Worm (Caenorhabditis elegans) whole organism, dauer: Measurements from ENCODE around the gene C17F4.8.
"Not testable (repeated sequence)": the region's sequence is repeated elsewhere in the genome, so short reads cannot be mapped to it uniquely, and the experiment has no call there.

ENCODE experiments used
- unc-62 ChIP-seq: sonication (generic microtip); optimal IDR thresholded peaks from 2 replicates; lab custom pipeline; 2017; ENCODE audit warnings: missing biosample characterization, missing genetic modification reagents, missing genetic modification characterization

The C17F4.8 gene

DNA sequence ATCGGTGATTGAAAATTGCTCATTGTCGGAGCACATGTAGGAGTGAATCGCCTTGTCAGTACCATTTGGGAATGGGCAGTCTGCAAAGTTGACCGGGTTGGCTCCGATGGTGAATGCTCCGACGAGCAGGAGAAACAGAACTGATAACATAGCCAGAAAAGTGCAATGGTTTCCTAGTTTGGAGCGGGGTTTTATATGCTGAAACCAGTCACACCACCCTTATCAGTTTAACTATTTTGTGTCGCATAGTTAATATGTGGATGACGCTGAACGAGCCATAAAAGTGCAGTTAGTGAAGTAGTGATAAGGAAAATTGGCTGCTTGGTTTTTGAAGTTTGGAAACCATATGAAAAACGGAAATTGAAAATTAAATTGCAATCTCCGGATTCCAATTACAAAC lies 11.2 kb upstream of the C17F4.8 start, which contains the start of gene C17F4.7:
TSS of gene C17F4.7 (minus strand) at position 180 of the 400 bp plus-strand sequence.
- no peak for TF ChIP-seq unc-62 (GFP tag; lab: Kevin White, UChicago)

DNA sequence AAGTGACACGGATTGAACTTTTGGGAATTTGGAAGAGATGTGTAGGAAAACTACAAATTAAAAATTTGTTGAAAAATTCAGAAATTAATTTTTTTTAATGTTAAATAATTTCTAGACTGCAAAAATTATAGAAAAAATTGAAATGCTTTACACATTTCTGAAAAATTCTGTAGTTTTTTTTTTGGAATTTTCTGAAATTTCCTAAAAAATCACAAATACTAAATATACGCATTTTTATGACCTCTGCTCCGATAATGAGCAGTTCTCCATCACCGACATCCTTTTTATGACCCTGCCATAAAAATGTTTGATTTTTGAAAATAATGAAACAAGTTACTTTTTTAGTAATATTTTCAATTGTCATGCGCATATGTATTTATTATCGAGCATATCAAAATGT lies 10.1 kb upstream of the C17F4.8 start:
- no peak for TF ChIP-seq unc-62 (GFP tag; lab: Kevin White, UChicago)

DNA sequence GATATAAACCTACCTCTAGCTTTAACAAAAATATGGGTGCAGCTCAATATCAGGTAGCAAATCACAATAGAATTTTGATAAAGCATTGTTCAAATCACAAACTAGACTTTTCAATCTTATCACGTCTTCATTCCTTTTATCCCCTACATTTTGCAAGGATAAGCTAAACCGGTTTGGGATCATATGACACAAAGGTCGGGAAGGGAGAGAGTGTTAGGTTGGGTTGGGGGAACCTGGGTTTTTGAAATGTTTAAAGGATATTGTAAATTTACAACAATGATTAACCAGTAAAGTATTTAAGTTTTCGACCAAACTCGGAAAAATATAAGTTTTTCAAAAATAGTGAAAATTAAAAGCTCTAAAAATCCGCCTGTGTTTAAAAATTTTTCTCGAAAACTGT lies 9.4 kb upstream of the C17F4.8 start, which contains the start of gene C17F4.12:
TSS of gene C17F4.12 (minus strand) at position 101 of the 400 bp plus-strand sequence.
- TF ChIP-seq unc-62 (GFP tag; lab: Kevin White, UChicago) = no peak

DNA sequence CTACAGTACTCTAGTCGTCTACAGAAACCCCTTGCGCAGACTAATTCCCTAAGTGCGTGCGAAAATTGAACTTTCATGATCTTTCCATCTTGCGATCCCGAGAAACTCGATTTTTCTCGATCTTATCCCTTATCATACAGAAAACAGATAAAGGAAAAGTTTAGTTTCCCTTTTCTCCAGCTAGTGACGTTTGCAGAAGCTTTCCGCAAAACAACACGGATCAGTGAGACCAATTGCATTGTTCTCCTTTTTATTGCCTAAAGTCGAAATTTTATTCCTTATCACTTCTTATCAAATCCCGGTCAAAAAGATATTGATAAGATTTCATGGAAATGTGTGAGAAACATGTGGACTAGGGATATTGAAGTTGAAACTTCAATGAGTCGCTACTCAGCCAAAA lies 7.2 kb upstream of the C17F4.8 start:
- TF ChIP-seq unc-62 (GFP tag; lab: Kevin White, UChicago) = no peak

DNA sequence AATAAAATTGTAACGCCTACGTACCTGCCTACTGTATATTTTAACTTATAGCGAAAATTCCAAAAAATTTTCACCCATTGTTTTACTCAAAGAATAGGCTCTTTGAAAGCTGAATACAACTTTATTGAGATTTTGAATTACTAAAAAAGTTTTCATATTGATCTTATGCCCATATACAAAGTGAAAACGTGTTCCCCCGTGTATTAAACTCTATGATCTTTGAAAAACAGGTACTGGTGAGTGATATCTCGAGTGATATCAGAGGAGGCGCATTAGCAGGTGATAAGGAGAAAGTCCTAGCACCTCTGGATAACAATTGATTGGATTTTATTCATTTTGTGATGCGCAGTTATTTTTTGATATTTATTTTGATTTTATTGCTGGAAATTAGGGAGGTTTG lies 5.6 kb upstream of the C17F4.8 start, which contains the start of gene C17F4.3:
TSS of gene C17F4.3 (plus strand) at position 301 of the 400 bp plus-strand sequence.
- TF ChIP-seq unc-62 (GFP tag; lab: Kevin White, UChicago) = no peak

DNA sequence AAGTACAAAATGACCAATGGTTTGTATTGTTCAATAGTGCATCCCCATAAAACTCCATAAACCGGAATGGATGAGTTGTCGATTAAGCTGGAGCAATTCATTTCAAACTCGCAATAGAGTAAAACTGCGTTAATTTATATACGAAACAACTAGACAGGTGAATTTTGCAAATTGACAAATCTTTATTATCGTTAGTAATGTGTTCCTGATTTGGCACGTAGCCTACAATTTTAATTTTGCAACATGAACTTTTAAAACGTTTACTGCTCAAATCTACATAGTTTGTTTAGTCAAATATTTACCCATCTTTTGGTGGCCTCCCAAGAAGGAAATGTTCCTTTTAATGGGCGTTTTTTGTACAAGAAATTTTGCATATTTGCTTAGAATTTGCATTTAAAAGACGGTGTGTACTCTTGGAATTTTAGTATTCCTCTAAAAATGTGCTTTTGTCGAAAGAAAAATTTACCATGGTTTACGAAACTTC lies 2.5 kb upstream of the C17F4.8 start, which contains the start of the genes srz-67 and C17F4.11:
TSS of gene srz-67 (minus strand) at position 101 of the 484 bp plus-strand sequence.
TSS of gene C17F4.11 (plus strand) at position 434 of the 484 bp plus-strand sequence.
- no peak for TF ChIP-seq unc-62 (GFP tag; lab: Kevin White, UChicago)

DNA sequence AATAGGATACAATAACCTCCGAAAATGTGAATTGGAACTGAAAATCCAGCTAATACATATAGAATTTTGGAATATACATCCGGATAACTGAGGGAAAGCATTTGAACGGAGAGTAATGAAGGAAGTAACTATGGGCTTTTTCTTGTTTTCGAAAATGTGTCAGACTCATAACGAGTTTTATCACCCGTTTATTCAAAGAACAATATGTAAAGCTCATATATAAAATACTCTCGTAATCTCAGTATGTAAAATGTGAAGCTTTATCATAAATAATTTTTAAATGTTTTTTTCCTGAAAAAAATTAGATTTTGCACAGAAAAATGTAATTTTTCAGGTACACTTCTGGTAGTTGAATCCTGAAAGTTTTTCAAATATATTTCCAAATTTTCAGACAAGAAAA lies 4.2 kb downstream of the C17F4.8 start, which contains the start of gene srh-297:
TSS of gene srh-297 (minus strand) at position 101 of the 400 bp plus-strand sequence.
- no peak for TF ChIP-seq unc-62 (GFP tag; lab: Kevin White, UChicago)

DNA sequence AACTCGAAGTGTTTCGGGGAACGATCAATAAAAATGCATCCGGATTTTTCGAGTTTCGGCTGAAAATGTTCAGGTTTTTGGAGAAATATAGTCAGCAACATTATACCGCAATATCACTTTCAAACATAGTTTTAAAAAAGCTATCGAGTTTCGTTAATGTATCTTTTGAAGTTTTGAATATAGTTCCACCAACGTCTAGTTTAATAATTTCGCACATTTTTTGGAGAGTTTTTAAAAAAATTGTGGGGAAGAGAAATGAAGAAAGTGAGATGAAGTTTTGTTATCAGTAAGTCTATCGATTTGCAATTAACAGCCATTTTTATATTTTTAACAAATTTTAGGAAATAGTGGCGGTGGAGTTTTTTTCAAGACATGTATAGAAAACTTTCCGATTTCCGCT lies 8.8 kb downstream of the C17F4.8 start, which contains the start of gene ZC239.17:
TSS of gene ZC239.17 (minus strand) at position 101 of the 400 bp plus-strand sequence.
- TF ChIP-seq unc-62 (GFP tag; lab: Kevin White, UChicago) = no peak

DNA sequence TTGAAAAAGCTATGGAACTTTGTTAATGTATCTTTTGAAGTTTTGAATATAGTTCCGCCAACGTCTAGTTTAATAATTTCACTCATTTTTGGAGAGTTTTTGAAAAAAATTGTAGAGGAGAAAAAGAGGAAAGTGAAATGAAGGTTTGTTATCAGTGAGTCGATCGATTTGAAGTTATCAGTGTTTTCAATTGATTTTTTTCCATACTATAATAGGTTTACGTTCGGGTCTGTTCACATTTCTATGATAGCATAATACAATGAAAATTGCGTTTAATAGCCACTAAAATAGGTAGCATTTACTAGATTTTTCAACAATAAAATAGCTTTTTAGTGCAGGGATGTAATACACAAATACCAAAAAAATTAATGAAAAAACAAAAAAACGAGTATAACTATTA lies 9.4 kb downstream of the C17F4.8 start, which contains the start of gene ZC239.16:
TSS of gene ZC239.16 (minus strand) at position 120 of the 400 bp plus-strand sequence.
- TF ChIP-seq unc-62 (GFP tag; lab: Kevin White, UChicago) = no peak

DNA sequence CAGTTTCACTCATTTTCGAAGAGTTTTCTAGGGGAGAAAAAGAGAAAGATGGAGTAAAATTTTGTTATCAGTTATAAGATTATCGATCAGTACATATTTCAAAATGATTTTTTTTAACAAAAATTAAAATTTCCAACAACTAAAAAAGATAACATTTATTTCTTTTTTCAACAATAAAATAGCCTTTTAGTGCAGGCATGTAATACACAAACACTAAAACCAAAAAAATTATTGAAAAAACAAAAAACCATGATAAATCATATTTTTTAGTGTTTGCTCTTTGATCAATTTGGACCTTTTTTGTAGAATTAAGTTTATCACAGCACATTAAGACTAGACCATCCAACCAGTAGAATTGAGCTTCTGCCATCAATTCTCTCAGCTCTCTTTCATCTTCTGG lies 10.0 kb downstream of the C17F4.8 start, which contains the start of gene ZC239.15:
TSS of gene ZC239.15 (minus strand) at position 101 of the 400 bp plus-strand sequence.
- no peak for TF ChIP-seq unc-62 (GFP tag; lab: Kevin White, UChicago)

DNA sequence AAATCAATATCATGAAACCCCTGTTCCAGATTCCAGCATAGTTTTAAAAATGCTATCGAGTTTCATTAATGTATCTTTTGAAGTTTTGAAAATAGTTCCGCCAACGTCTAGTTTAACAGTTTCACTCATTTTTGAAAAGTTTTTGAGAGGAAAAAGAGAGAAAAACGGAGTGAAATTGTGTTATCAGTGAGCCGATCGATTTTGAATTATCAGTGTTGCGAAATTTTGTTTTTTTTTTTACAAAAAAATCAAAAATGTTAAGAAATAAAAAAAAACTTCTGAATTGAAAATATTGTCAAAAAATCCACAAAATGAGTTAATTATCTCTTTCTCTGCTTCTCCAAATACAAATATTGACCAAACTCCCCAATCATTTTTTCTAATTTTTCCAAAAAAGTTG lies 11.9 kb downstream of the C17F4.8 start, which contains the start of gene ZC239.13:
TSS of gene ZC239.13 (minus strand) at position 154 of the 400 bp plus-strand sequence.
- TF ChIP-seq unc-62 (GFP tag; lab: Kevin White, UChicago) = no peak

DNA sequence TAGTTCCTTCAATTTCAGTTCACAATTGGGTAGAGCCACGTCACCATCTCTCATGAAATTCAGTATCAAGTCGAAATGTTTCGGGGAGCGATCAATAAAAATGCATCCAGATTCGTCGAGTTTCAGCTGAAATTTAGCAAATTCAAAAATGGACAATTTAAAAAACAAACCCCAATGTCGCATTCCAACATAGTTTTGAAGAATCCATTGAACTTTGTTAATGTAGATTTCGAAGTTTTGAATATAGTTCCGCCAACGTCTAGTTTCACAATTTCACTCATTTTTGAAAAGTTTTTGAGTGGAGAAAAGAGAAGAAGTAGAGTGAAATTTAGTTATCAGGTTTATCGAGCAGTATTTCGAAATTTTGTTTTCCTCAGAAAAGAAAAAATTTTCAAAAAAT lies 12.9 kb downstream of the C17F4.8 start, which contains the start of gene ZC239.14:
TSS of gene ZC239.14 (minus strand) at position 305 of the 400 bp plus-strand sequence.
- TF ChIP-seq unc-62 (GFP tag; lab: Kevin White, UChicago) = no peak

DNA sequence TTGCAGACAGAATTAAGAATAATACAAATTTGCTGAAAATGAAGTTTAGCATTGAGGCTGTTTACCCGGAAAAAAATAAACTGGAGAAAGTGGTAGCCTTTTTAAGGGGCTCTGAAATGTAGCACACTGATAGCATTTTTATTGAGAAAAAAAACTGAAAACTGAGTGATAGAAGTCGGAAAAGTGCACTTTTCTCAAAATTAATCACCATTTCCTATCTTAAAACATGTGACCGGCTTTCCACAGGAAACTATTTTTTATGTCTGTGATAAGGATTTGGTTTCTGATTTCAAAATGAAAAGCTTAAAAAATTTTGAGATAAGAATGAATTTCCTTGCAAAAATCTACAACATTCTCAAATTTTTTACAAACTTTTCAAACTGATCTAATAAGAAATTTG lies 13.9 kb downstream of the C17F4.8 start, which contains the start of gene ZC239.22:
TSS of gene ZC239.22 (minus strand) at position 101 of the 400 bp plus-strand sequence.
- TF ChIP-seq unc-62 (GFP tag; lab: Kevin White, UChicago) = no peak

DNA sequence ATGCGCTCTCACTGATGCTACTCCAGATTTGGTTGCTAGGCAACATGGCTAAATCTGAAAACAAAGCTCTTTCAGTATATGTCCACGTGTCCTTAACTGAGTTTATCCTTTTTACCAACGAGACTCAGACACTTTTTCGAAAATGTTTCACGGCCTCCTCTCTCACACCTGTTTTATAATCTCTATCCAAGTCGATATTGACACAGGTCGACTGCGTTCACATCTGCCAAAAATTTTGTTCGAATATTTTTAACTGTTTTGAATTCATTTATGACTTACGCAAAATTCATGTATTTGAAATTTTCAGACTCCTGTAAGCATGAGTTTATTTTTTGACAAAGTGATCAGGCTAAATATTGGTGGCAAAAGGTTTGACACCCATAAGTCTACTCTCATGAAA lies 18.9 kb downstream of the C17F4.8 start, which contains the start of gene ZC239.3:
TSS of gene ZC239.3 (plus strand) at position 301 of the 400 bp plus-strand sequence.
- not testable (repeated sequence) for TF ChIP-seq unc-62 (GFP tag; lab: Kevin White, UChicago)

DNA sequence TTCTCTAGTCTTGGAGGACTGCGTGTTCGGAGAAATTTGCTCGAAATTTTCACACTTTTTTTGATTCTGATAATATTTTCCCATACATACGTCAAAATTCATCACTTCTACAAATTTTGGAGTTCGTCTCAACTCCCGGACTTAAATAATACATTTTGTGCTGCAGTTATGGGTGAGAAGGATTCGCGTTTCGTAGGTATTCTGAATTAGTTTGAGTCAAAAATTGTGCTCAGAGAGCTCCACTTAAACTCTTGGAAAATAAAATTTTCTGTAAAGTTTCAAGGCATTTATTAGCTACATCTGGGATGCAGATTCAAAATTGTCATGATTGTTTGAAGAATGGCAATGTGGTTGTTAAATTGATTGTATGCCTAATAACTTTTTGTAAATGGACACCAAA lies 20.7 kb downstream of the C17F4.8 start, which contains the start of gene ZC239.4:
TSS of gene ZC239.4 (plus strand) at position 301 of the 400 bp plus-strand sequence.
- no peak for TF ChIP-seq unc-62 (GFP tag; lab: Kevin White, UChicago)

DNA sequence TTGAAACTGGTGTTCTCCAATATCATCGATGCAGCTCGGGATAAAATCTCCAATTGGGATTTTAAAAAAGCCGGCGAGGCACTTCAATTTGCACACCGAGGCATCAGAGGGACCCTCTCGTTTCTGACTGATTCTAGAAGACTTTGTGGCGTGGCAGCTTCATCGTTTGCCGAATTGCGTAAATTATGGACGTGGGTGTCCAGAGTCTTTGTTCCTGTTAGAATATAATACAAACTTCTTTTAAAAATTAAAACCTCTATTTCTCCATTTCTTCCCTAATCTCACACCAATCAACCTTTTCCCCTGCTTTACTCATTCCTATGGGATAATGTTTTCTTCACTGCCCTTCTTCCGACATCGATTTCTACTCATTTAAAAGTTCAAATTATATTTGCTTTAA lies 24.3 kb downstream of the C17F4.8 start, which contains the start of gene ZC239.5:
TSS of gene ZC239.5 (plus strand) at position 301 of the 400 bp plus-strand sequence.
- no peak for TF ChIP-seq unc-62 (GFP tag; lab: Kevin White, UChicago)
